Worm (Caenorhabditis elegans): ENCODE measurements around the gene tag-180.

Gene tag-180

DNA sequence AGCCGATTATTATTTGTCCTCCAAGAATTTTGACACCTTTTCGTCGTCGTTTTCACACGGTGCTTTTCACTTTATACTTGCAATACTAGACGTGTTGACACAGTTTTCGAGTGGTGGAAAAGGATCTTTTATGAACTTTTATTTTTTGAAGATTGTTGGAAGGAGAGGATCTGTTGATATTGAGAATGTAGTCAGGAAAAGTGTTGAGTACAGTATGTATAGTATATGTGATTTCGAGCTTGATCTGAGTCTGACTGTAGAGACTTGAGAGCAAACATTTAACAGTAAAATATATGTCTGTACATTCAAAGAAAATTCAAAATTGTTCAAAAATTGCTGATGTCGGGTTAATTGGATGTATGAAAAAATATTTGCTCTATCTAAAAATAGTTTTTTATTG, 6.9 kb upstream of the tag-180 start:
- no peak for TF ChIP-seq aly-2 (tag; optimal IDR thresholded peaks at IDR 0.05)
- TF ChIP-seq efl-3 (GFP tag; optimal IDR thresholded peaks at IDR 0.05), result no peak
- no peak for TF ChIP-seq fkh-4 (tag; optimal IDR thresholded peaks at IDR 0.05; ENCODE audit: borderline replicate concordance)
- no peak for TF ChIP-seq mef-2 (tag; optimal IDR thresholded peaks at IDR 0.05)

DNA sequence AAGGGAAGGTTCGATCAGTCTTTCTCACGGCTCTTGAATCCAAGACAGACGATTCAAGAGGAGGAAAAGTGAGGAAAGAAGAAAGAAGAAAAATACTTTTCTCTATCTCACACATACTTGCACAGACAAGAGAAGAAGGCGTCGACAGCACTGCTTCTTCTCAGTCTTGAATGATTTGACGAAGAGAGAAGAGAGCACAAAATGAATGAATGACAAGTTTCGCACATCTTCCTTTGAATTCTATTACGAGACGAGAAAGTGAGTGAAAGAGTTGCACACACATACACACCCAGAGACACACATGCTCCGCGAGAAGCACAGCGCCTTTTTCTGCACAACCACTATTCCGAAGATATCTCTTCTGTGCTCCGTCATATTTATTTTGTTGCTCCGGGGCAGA, 6.4 kb upstream of the tag-180 start:
- peak; percentile 12 for TF ChIP-seq nhr-47 (tag; optimal IDR thresholded peaks at IDR 0.05)
- TF ChIP-seq nhr-28 (tag; optimal IDR thresholded peaks at IDR 0.05), result no peak
- no peak for TF ChIP-seq efl-3 (GFP tag; optimal IDR thresholded peaks at IDR 0.05)
- TF ChIP-seq ces-1 (GFP tag; optimal IDR thresholded peaks at IDR 0.05), result peak; percentile 19
- peak in 1 of 3 experiments; percentile 9 for TF ChIP-seq ceh-82 (tag; optimal IDR thresholded peaks at IDR 0.05)
- no peak for TF ChIP-seq fkh-4 (tag; optimal IDR thresholded peaks at IDR 0.05; ENCODE audit: borderline replicate concordance)
- TF ChIP-seq unc-86 (tag; optimal IDR thresholded peaks at IDR 0.05), result peak; percentile 19
- peak; percentile 39 for TF ChIP-seq fkh-10 (GFP tag; optimal IDR thresholded peaks at IDR 0.05)
- no peak for TF ChIP-seq lin-15B (tag; optimal IDR thresholded peaks at IDR 0.05)
- TF ChIP-seq lin-14 (GFP tag; optimal IDR thresholded peaks at IDR 0.05), result peak; percentile 75
- peak in 1 of 2 experiments; percentile 22 for TF ChIP-seq lsy-2 (tag; optimal IDR thresholded peaks at IDR 0.05)

DNA sequence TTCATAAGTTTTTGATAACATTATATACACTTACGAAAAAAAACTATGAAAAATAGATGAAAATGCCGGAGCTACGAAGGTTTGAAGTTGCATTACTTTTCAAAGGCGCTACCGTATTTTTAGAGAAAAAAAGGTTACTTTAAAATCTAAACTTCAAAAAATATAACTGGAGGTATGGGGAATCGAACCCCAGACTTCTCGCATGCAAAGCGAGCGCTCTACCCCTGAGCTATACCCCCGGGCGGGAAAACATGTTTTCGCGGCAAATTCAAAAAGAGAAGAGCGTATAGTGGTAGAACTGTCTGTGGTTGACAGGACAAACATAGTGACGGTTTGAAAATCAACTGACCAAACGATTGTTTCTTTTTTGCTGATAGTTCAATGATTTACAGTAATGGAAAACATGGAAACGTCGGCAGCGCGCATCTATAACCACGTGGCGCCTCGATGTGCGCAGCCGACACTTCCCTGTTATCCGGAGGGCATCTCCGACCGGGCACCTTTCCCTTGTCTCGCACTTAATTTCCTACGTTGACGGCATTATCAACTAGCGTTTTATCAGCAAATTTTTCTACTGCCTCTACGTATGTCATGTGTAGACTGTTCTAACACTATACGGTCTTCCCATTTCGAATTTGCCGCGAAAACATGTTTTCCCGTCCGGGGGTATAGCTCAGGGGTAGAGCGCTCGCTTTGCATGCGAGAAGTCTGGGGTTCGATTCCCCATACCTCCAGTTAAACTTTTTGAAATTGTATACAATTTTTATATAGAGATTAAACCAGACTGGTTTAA, 4.8 kb upstream of the tag-180 start:
- TF ChIP-seq dpl-1 (GFP tag; optimal IDR thresholded peaks at IDR 0.05) (peak; percentile 25 to 56 (median 54)), lin-35 (GFP tag; optimal IDR thresholded peaks at IDR 0.05) (peak in 1 of 2 experiments; percentile 65), snu-23 (GFP tag; optimal IDR thresholded peaks at IDR 0.05) (no peak), elt-2 (tag; optimal IDR thresholded peaks at IDR 0.05) (peak; percentile 34), snpc-4 (tag; optimal IDR thresholded peaks at IDR 0.05) (peak; percentile 62), hlh-17 (GFP tag; optimal IDR thresholded peaks at IDR 0.05; ENCODE audit: borderline replicate concordance) (no peak), nhr-71 (tag; optimal IDR thresholded peaks at IDR 0.05) (peak; percentile 15), unc-130 (tag; optimal IDR thresholded peaks at IDR 0.05) (no peak), rnt-1 (tag; optimal IDR thresholded peaks at IDR 0.05) (no peak), ces-1 (GFP tag; optimal IDR thresholded peaks at IDR 0.05) (no peak), lin-13 (GFP tag; optimal IDR thresholded peaks at IDR 0.05) (no peak), hpl-2 (GFP tag; optimal IDR thresholded peaks at IDR 0.05) (no peak), tlp-1 (tag; optimal IDR thresholded peaks at IDR 0.05) (no peak), nhr-90 (tag; optimal IDR thresholded peaks at IDR 0.05; ENCODE audit: poor library complexity) (peak; percentile 16), C16A3.4 (tag; optimal IDR thresholded peaks at IDR 0.05) (peak; percentile 6), efl-1 (optimal IDR thresholded peaks at IDR 0.05) (peak in 1 of 2 experiments; percentile 38), efl-1 (GFP tag; optimal IDR thresholded peaks at IDR 0.05 in 1 of 2) (peak; percentile 42 to 71), mep-1 (tag; optimal IDR thresholded peaks at IDR 0.05) (peak; percentile 9), ceh-82 (tag; optimal IDR thresholded peaks at IDR 0.05) (no peak)

DNA sequence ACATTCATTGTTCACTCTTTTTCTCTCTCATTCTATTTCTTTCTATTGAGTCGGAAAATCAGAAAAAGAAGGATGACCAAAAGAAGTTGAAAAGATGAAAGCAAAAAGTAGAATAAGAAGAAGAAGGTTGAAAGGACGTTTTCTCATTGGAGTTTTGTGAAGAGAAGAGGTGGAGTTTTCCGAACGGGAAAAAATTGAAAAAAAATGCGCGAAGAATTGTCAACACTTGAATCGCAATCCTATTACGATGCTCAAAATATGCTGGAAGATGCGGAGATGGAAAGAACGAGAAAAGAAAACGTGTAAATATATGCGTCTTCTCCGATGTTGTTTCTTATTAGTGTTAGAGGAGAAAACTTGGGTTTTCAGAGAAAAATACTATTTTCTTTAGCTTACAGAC, 4.1 kb upstream of the tag-180 start:
- TF ChIP-seq lin-39 (tag; optimal IDR thresholded peaks at IDR 0.05) (no peak), nhr-85 (tag) (no peak), nhr-19 (GFP tag; conservative IDR thresholded peaks at IDR 0.05) (no peak), nhr-237 (tag; optimal IDR thresholded peaks at IDR 0.05) (no peak), ceh-63 (GFP tag; optimal IDR thresholded peaks at IDR 0.05) (no peak), egl-27 (tag; optimal IDR thresholded peaks at IDR 0.05) (no peak), lin-13 (GFP tag; optimal IDR thresholded peaks at IDR 0.05) (no peak), lin-14 (GFP tag; optimal IDR thresholded peaks at IDR 0.05) (peak; percentile 36), elt-3 (tag; optimal IDR thresholded peaks at IDR 0.05) (no peak), unc-86 (tag; optimal IDR thresholded peaks at IDR 0.05) (no peak), elt-2 (tag; optimal IDR thresholded peaks at IDR 0.05) (no peak), zag-1 (tag; optimal IDR thresholded peaks at IDR 0.05) (no peak), aly-2 (tag; optimal IDR thresholded peaks at IDR 0.05) (no peak), swsn-7 (tag; optimal IDR thresholded peaks at IDR 0.05) (no peak), fkh-10 (GFP tag; optimal IDR thresholded peaks at IDR 0.05) (peak; percentile 44)

Measured in whole organism, L1 larva.